Fruit fly (Drosophila melanogaster) whole organism, pupa: Measurements from ENCODE around the gene Nepl17.
A peak's percentile ranks its signal among the peaks of the same experiment; 100 is the strongest.

ENCODE experiments used
- CG10348 ChIP-seq: fragments of 200-800 bp; sonication (Bioruptor generic); IDR thresholded peaks from 2 replicates; pipeline ENCODE4 v1.3.6; 2022; ENCODE audit warnings: missing biosample characterization, missing genetic modification characterization
- CG12605 ChIP-seq: fragments of 200-800 bp; sonication (Bioruptor generic); IDR thresholded peaks from 2 replicates; pipeline ENCODE4 v1.3.6; 2022; ENCODE audit warnings: missing biosample characterization, missing genetic modification characterization
- CG13204 ChIP-seq: fragments of 200-800 bp; sonication (Bioruptor generic); optimal IDR thresholded peaks from 2 replicates; lab custom pipeline; 2018; ENCODE audit warnings: missing biosample characterization, mild to moderate bottlenecking, missing genetic modification characterization, moderate library complexity
- CG14655 ChIP-seq: fragments of 200-800 bp; sonication (Bioruptor generic); optimal IDR thresholded peaks from 3 replicates; lab custom pipeline; 2017; ENCODE audit warnings: mild to moderate bottlenecking, missing biosample characterization, missing genetic modification reagents, missing genetic modification characterization
- CG15710 ChIP-seq: fragments of 200-800 bp; sonication (Bioruptor generic); optimal IDR thresholded peaks from 2 replicates; lab custom pipeline; 2018; ENCODE audit warnings: missing biosample characterization, mild to moderate bottlenecking, missing genetic modification characterization, moderate library complexity
- CG17806 ChIP-seq: fragments of 200-800 bp; sonication (Bioruptor generic); optimal IDR thresholded peaks from 2 replicates; lab custom pipeline; 2018; ENCODE audit warnings: missing biosample characterization, mild to moderate bottlenecking, missing genetic modification characterization, moderate library complexity
- CG32121 ChIP-seq: fragments of 200-800 bp; sonication (Bioruptor generic); IDR thresholded peaks from 2 replicates; pipeline ENCODE4 v1.3.6; 2022; ENCODE audit warnings: missing biosample characterization, missing genetic modification characterization
- CG34367 ChIP-seq: fragments of 200-800 bp; sonication (Bioruptor generic); optimal IDR thresholded peaks from 2 replicates; lab custom pipeline; 2018; ENCODE audit warnings: missing biosample characterization, mild to moderate bottlenecking, missing genetic modification characterization
- CG4496 ChIP-seq: fragments of 200-800 bp; sonication (Bioruptor generic); IDR thresholded peaks from 3 replicates; pipeline ENCODE4 v1.3.6; 2022; ENCODE audit warnings: missing biosample characterization, missing genetic modification characterization
- CG8159 ChIP-seq: fragments of 200-800 bp; sonication (Bioruptor generic); optimal IDR thresholded peaks from 3 replicates; lab custom pipeline; 2018; ENCODE audit warnings: missing biosample characterization, mild to moderate bottlenecking, missing genetic modification characterization, moderate library complexity
- CG8301 ChIP-seq: fragments of 200-800 bp; sonication (Bioruptor generic); optimal IDR thresholded peaks from 2 replicates; lab custom pipeline; 2018; ENCODE audit warnings: missing biosample characterization, mild to moderate bottlenecking, missing genetic modification characterization
- CG9948 ChIP-seq: fragments of 200-800 bp; sonication (Bioruptor generic); optimal IDR thresholded peaks from 2 replicates; lab custom pipeline; 2018; ENCODE audit warnings: missing biosample characterization, mild to moderate bottlenecking, missing genetic modification characterization, moderate library complexity
- D1 ChIP-seq: fragments of 200-800 bp; sonication (Bioruptor generic); optimal IDR thresholded peaks from 2 replicates; lab custom pipeline; 2018; ENCODE audit warnings: missing biosample characterization, mild to moderate bottlenecking, missing genetic modification characterization, moderate library complexity
- EcR ChIP-seq: fragments of 200-800 bp; sonication (Bioruptor generic); optimal IDR thresholded peaks from 3 replicates; lab custom pipeline; 2019; ENCODE audit warnings: missing biosample characterization, missing genetic modification characterization, mild to moderate bottlenecking, moderate library complexity, missing genetic modification reagents
- Ets98B ChIP-seq: fragments of 200-800 bp; sonication (Bioruptor generic); IDR thresholded peaks from 2 replicates; pipeline ENCODE4 v1.3.6; 2022; ENCODE audit warnings: missing biosample characterization, missing genetic modification characterization
- Pif1A ChIP-seq: fragments of 200-800 bp; sonication (Bioruptor generic); optimal IDR thresholded peaks from 3 replicates; lab custom pipeline; 2016; ENCODE audit warnings: missing biosample characterization, missing genetic modification characterization
- Pif1B ChIP-seq: fragments of 200-800 bp; sonication (Bioruptor generic); optimal IDR thresholded peaks from 3 replicates; lab custom pipeline; 2016; ENCODE audit warnings: missing biosample characterization, missing genetic modification characterization
- Snoo ChIP-seq: fragments of 200-800 bp; sonication (Bioruptor generic); optimal IDR thresholded peaks from 3 replicates; lab custom pipeline; 2017; ENCODE audit warnings: missing biosample characterization, mild to moderate bottlenecking, missing genetic modification characterization, inconsistent platforms
- fd96Ca ChIP-seq: fragments of 200-800 bp; sonication (Bioruptor generic); IDR thresholded peaks from 3 replicates; pipeline ENCODE4 v1.3.6; 2022; ENCODE audit warnings: missing biosample characterization, missing genetic modification characterization
- gl ChIP-seq: fragments of 200-800 bp; sonication (Bioruptor generic); optimal IDR thresholded peaks from 2 replicates; lab custom pipeline; 2018; ENCODE audit warnings: missing biosample characterization, mild to moderate bottlenecking, missing genetic modification characterization
- rn ChIP-seq: fragments of 200-800 bp; sonication (Bioruptor generic); IDR thresholded peaks from 2 replicates; pipeline ENCODE4 v1.3.6; 2022; ENCODE audit warnings: missing biosample characterization, missing genetic modification characterization

Nepl17 gene

dm6 chr3R:28845377-28845876, 27.3 kb upstream of the Nepl17 start:
- TF ChIP-seq CG10348 (GFP tag; lab: Robert Waterston, UW) (no peak), CG32121 (peak; percentile 50), CG13204 (peak; percentile 52), EcR (GFP tag; lab: Kevin White, UChicago) (peak; percentile 65)

dm6 chr3R:28845981-28846380, 26.7 kb upstream of the Nepl17 start:
- TF ChIP-seq Pif1A (no peak), CG10348 (GFP tag; lab: Robert Waterston, UW) (no peak), CG13204 (no peak), CG9948 (tag; lab: Kevin White, UChicago) (no peak), CG4496 (GFP tag; lab: Robert Waterston, UW) (no peak), Ets98B (GFP tag; lab: Robert Waterston, UW) (no peak), CG32121 (no peak), gl (no peak), EcR (GFP tag; lab: Kevin White, UChicago) (no peak), Snoo (tag; lab: Kevin White, UChicago) (no peak), Pif1B (GFP tag; lab: Kevin White, UChicago) (no peak), CG17806 (tag; lab: Kevin White, UChicago) (no peak), CG12605 (GFP tag; lab: Robert Waterston, UW) (no peak), CG15710 (tag; lab: Kevin White, UChicago) (no peak)
- TF ChIP-seq, all 21 proteins: peak for 0

dm6 chr3R:28846877-28847529, 25.7 kb upstream of the Nepl17 start:
- TF ChIP-seq CG13204 = peak; percentile 80
- peak; percentile 65 for TF ChIP-seq Pif1A
- TF ChIP-seq CG10348 (GFP tag; lab: Robert Waterston, UW) = peak; percentile 41; the same call in 1 of the 2 replicates
- TF ChIP-seq Ets98B (GFP tag; lab: Robert Waterston, UW) = peak; percentile 38; the same call in 1 of the 2 replicates
- peak; percentile 73 for TF ChIP-seq CG8301
- peak; percentile 94 for TF ChIP-seq gl
- TF ChIP-seq CG32121 = no peak; the same call in 1 of the 2 replicates
- TF ChIP-seq Pif1B (GFP tag; lab: Kevin White, UChicago) = peak; percentile 74
- peak; percentile 68 for TF ChIP-seq CG9948 (tag; lab: Kevin White, UChicago)
- TF ChIP-seq CG12605 (GFP tag; lab: Robert Waterston, UW) = peak; percentile 75
- peak; percentile 73 for TF ChIP-seq CG34367 (tag; lab: Kevin White, UChicago)
- TF ChIP-seq CG8159 (tag; lab: Kevin White, UChicago) = peak; percentile 85
- TF ChIP-seq Snoo (tag; lab: Kevin White, UChicago) = peak; percentile 21
- TF ChIP-seq CG17806 (tag; lab: Kevin White, UChicago) = peak; percentile 77
- peak; percentile 15 for TF ChIP-seq D1
- peak; percentile 78 for TF ChIP-seq fd96Ca (GFP tag; lab: Robert Waterston, UW)
- TF ChIP-seq CG15710 (tag; lab: Kevin White, UChicago) = peak; percentile 76
- TF ChIP-seq CG14655 (GFP tag; lab: Kevin White, UChicago) = peak; percentile 77
- peak; percentile 64 for TF ChIP-seq EcR (GFP tag; lab: Kevin White, UChicago)
- TF ChIP-seq rn (GFP tag; lab: Robert Waterston, UW) = peak; percentile 29; the same call in 1 of the 2 replicates
- TF ChIP-seq CG4496 (GFP tag; lab: Robert Waterston, UW) = peak; percentile 77; the same call in 2 of the 3 replicates
- TF ChIP-seq, all 21 proteins: peak for 20

dm6 chr3R:28847547-28848316, 25.0 kb upstream of the Nepl17 start:
- TF ChIP-seq D1 = peak; percentile 14
- no peak for TF ChIP-seq CG13204
- no peak for TF ChIP-seq Ets98B (GFP tag; lab: Robert Waterston, UW)
- TF ChIP-seq CG12605 (GFP tag; lab: Robert Waterston, UW) = no peak
- TF ChIP-seq CG17806 (tag; lab: Kevin White, UChicago) = peak; percentile 53
- TF ChIP-seq CG10348 (GFP tag; lab: Robert Waterston, UW) = no peak
- peak; percentile 18 for TF ChIP-seq Pif1A
- peak; percentile 66 for TF ChIP-seq CG15710 (tag; lab: Kevin White, UChicago)
- peak; percentile 41 for TF ChIP-seq Snoo (tag; lab: Kevin White, UChicago)
- no peak for TF ChIP-seq gl
- peak; percentile 80 for TF ChIP-seq CG8159 (tag; lab: Kevin White, UChicago)
- TF ChIP-seq CG34367 (tag; lab: Kevin White, UChicago) = peak; percentile 27
- peak; percentile 11 for TF ChIP-seq CG8301
- no peak for TF ChIP-seq CG32121
- TF ChIP-seq Pif1B (GFP tag; lab: Kevin White, UChicago) = peak; percentile 14
- peak; percentile 53 for TF ChIP-seq CG14655 (GFP tag; lab: Kevin White, UChicago)
- TF ChIP-seq rn (GFP tag; lab: Robert Waterston, UW) = no peak
- TF ChIP-seq EcR (GFP tag; lab: Kevin White, UChicago) = peak; percentile 88
- no peak for TF ChIP-seq CG4496 (GFP tag; lab: Robert Waterston, UW)
- no peak for TF ChIP-seq fd96Ca (GFP tag; lab: Robert Waterston, UW)
- TF ChIP-seq CG9948 (tag; lab: Kevin White, UChicago) = peak; percentile 49
